Worm (Caenorhabditis elegans): Measurements from ENCODE around the gene srg-13.

- TF ChIP-seq flt-1 (GFP tag; IDR thresholded peaks at IDR 0.05) (no peak), tab-1 (GFP tag; IDR thresholded peaks at IDR 0.05) (no peak), T22C8.4 (GFP tag; IDR thresholded peaks at IDR 0.05) (no peak), cog-1 (tag; optimal IDR thresholded peaks at IDR 0.05) (no peak), ztf-23 (GFP tag; IDR thresholded peaks at IDR 0.05) (no peak), ztf-29 (GFP tag; IDR thresholded peaks at IDR 0.05) (no peak)
These were observed 16.3 kb downstream of the srg-13 start, which contains the start of gene tag-243 for ce11 chrIII:4688356-4688755.

Measured in whole organism, midembryonic.